Fruit fly (Drosophila melanogaster): ENCODE measurements around the gene yem.

DNA sequence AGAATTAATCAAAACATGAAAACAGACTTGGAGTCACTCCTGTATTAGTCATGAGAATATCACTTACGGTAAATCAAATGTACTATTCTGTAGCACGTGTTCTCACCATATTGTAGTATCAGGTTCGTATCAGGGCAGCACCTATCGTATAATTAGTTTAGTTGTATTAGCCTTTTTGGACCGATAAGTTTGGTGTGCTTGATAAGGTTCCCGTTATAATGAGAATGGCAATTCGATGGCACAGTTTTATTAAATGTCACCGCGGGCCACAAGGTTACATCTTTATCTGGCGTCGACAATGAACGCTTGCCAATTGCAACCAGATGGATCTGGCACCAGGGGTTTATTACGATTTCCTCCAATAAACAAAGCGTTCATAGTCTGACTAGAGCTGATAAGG, 36.0 kb upstream of the yem start:
- TF ChIP-seq Nf-YC (tag; optimal IDR thresholded peaks at IDR 0.05) (no peak), Jarid2 (GFP tag; optimal IDR thresholded peaks at IDR 0.05) (no peak), Fer2 (tag; optimal IDR thresholded peaks at IDR 0.05) (no peak), tap (tag; optimal IDR thresholded peaks at IDR 0.05) (no peak), Dbx (GFP tag; IDR thresholded peaks at IDR 0.05) (no peak), CG16815 (GFP tag; optimal IDR thresholded peaks at IDR 0.05) (no peak), amos (GFP tag; IDR thresholded peaks at IDR 0.05; ENCODE audit: partially characterized antibody) (no peak)

Measured in whole organism, embryonic.